Fruit fly (Drosophila melanogaster): Measurements from ENCODE around the gene Jon66Ci.

Jon66Ci gene

DNA sequence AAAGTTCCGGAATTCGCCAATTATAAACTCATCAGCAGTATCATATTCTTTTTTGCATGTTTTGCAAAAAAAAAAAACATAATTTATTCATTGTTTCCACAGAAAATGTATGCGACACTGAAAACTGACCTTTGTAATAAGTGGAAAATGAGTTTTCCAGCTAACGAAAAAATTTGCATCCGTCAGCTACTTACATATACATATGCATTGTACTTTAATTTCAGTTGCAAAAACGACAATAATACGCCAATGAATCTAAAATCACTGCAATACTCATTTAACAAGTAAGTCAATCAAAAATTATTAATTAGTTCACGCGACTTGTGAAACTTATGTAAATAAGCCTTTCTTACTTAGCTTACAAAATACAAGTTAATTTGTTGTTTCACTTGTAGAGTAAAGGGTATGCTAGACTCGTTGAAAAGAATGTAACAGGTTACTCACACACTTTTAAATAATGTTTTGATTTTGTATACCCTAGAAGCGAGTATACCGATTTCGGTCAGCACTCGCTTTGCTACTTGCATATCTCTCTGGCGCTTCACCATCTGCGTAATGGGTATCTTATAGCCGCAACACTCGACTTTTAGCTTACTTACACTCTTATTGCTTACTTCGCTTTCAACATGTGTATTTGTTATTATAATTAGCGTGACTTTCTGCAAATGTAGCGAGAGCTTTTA lies 7.6 kb downstream of the Jon66Ci start (continued):
- no peak for TF ChIP-seq pfk (GFP tag; optimal IDR thresholded peaks at IDR 0.05)
- no peak for TF ChIP-seq CG5180 (GFP tag; optimal IDR thresholded peaks at IDR 0.05)
- no peak for TF ChIP-seq CG11247 (GFP tag; IDR thresholded peaks at IDR 0.05)
- peak; percentile 6 for TF ChIP-seq CG14710 (tag; optimal IDR thresholded peaks at IDR 0.05)
- peak; percentile 68 for TF ChIP-seq lbe (GFP tag; optimal IDR thresholded peaks at IDR 0.05)
- no peak for TF ChIP-seq CG2678 (tag; optimal IDR thresholded peaks at IDR 0.05)
- TF ChIP-seq chm (GFP tag; IDR thresholded peaks at IDR 0.05): no peak
- 0 out of 3 replicates have a peak, but pooled peaks have one; percentile 21 for TF ChIP-seq ase (GFP tag; IDR thresholded peaks at IDR 0.05)
- TF ChIP-seq az2 (GFP tag; optimal IDR thresholded peaks at IDR 0.05): peak; percentile 33
- no peak for TF ChIP-seq Ets65A (GFP tag)
- TF ChIP-seq mam (GFP tag; optimal IDR thresholded peaks at IDR 0.05): peak; percentile 42
- no peak for TF ChIP-seq HLHmδ (GFP tag; optimal IDR thresholded peaks at IDR 0.05)
- TF ChIP-seq Mad (GFP tag; optimal IDR thresholded peaks at IDR 0.05): peak; percentile 30
- no peak for TF ChIP-seq fd102C (GFP tag; optimal IDR thresholded peaks at IDR 0.05)
- TF ChIP-seq knrl (GFP tag; IDR thresholded peaks at IDR 0.05; ENCODE audit: partially characterized antibody): no peak
- no peak for TF ChIP-seq wek (GFP tag; optimal IDR thresholded peaks at IDR 0.05)
- no peak for TF ChIP-seq br (optimal IDR thresholded peaks at IDR 0.05)
- TF ChIP-seq CG12299 (tag; optimal IDR thresholded peaks at IDR 0.05): no peak
- TF ChIP-seq nau (GFP tag; optimal IDR thresholded peaks at IDR 0.05): no peak
- TF ChIP-seq CG7357 (GFP tag; IDR thresholded peaks at IDR 0.05): no peak
- TF ChIP-seq CG12104 (GFP tag; optimal IDR thresholded peaks at IDR 0.05): no peak
- no peak for TF ChIP-seq sim (GFP tag; IDR thresholded peaks at IDR 0.05)
- no peak for TF ChIP-seq Fer3 (tag; optimal IDR thresholded peaks at IDR 0.05)
- TF ChIP-seq ewg (GFP tag; optimal IDR thresholded peaks at IDR 0.05): no peak
- TF ChIP-seq CTCF (GFP tag; optimal IDR thresholded peaks at IDR 0.05): no peak
- TF ChIP-seq Hr51 (GFP tag; optimal IDR thresholded peaks at IDR 0.05): no peak
- no peak for TF ChIP-seq cwo (GFP tag; optimal IDR thresholded peaks at IDR 0.05)
- TF ChIP-seq CG2889 (GFP tag; IDR thresholded peaks at IDR 0.05): no peak
- TF ChIP-seq fu2 (GFP tag; optimal IDR thresholded peaks at IDR 0.05): no peak
- peak; percentile 50 for TF ChIP-seq CG32772 (GFP tag; IDR thresholded peaks at IDR 0.05)
- no peak for TF ChIP-seq CG12942 (GFP tag; optimal IDR thresholded peaks at IDR 0.05)
- TF ChIP-seq CG10431 (GFP tag; optimal IDR thresholded peaks at IDR 0.05): no peak
- TF ChIP-seq CG31224 (GFP tag; IDR thresholded peaks at IDR 0.05): no peak
- no peak; the same call in 1 of the 2 replicates for TF ChIP-seq ara (GFP tag; IDR thresholded peaks at IDR 0.05)
- no peak for TF ChIP-seq Hr78 (GFP tag; optimal IDR thresholded peaks at IDR 0.05)
- no peak for TF ChIP-seq CG3726 (GFP tag; IDR thresholded peaks at IDR 0.05)
- no peak for TF ChIP-seq CG7271 (tag; optimal IDR thresholded peaks at IDR 0.05)
- TF ChIP-seq vnd (GFP tag; IDR thresholded peaks at IDR 0.05; ENCODE audit: partially characterized antibody): no peak
- no peak for TF ChIP-seq Ravus (GFP tag; IDR thresholded peaks at IDR 0.05)
- TF ChIP-seq Bdp1 (GFP tag; optimal IDR thresholded peaks at IDR 0.05): no peak
- TF ChIP-seq CG4820 (GFP tag; optimal IDR thresholded peaks at IDR 0.05): peak; percentile 23
- TF ChIP-seq E2f2 (GFP tag; IDR thresholded peaks at IDR 0.05): 0 out of 2 replicates have a peak, but pooled peaks have one; percentile 7
- TF ChIP-seq Fer2 (tag; optimal IDR thresholded peaks at IDR 0.05): no peak
- 0 out of 3 replicates have a peak, but pooled peaks have one; percentile 9 for TF ChIP-seq CG34422 (GFP tag; IDR thresholded peaks at IDR 0.05)
- TF ChIP-seq H2.0 (GFP tag; IDR thresholded peaks at IDR 0.05): peak; percentile 21; the same call in 1 of the 2 replicates
- no peak for TF ChIP-seq salm (tag; optimal IDR thresholded peaks at IDR 0.05)
- no peak for TF ChIP-seq CG17912 (GFP tag; optimal IDR thresholded peaks at IDR 0.05)
- no peak for TF ChIP-seq Vsx1 (GFP tag; optimal IDR thresholded peaks at IDR 0.05)
- TF ChIP-seq CG15601 (tag; optimal IDR thresholded peaks at IDR 0.05): no peak
- TF ChIP-seq CG7987 (GFP tag; optimal IDR thresholded peaks at IDR 0.05): no peak

Measured in whole organism, embryonic.